Worm (Caenorhabditis elegans) whole organism, L4 larva: ENCODE results near the gene fipr-18.
A peak's percentile ranks its signal among the peaks of the same experiment; 100 is the strongest.

Experiments used
- F10B5.3 ChIP-seq: sonication (generic microtip); optimal IDR thresholded peaks from 2 replicates; lab custom pipeline; 2016; ENCODE audit warnings: mild to moderate bottlenecking, missing genetic modification characterization, missing compliant biosample characterization
- F26F4.8 ChIP-seq: fragments of 200-800 bp; sonication (Bioruptor generic); conservative IDR thresholded peaks from 2 replicates; pipeline ENCODE4 v1.3.6; 2022; ENCODE audit warnings: missing genetic modification characterization, missing compliant biosample characterization
- F37D6.2 ChIP-seq: sonication (generic microtip); optimal IDR thresholded peaks from 2 replicates; lab custom pipeline; 2016; ENCODE audit warnings: mild to moderate bottlenecking, missing genetic modification characterization, missing compliant biosample characterization
- F49E8.2 ChIP-seq: sonication (generic microtip); optimal IDR thresholded peaks from 2 replicates; lab custom pipeline; 2016; ENCODE audit warnings: missing compliant biosample characterization, mild to moderate bottlenecking, missing genetic modification characterization, borderline replicate concordance
- R02D3.7 ChIP-seq: fragments of 150-350 bp; sonication (generic microtip); optimal IDR thresholded peaks from 3 replicates; lab custom pipeline; 2014; ENCODE audit warnings: missing biosample characterization, missing genetic modification characterization
- T20F7.1 ChIP-seq: fragments of 200-800 bp; sonication (Bioruptor generic); optimal IDR thresholded peaks from 2 replicates; lab custom pipeline; 2018; ENCODE audit warnings: mild to moderate bottlenecking, missing genetic modification characterization, missing compliant biosample characterization
- T26A8.4 ChIP-seq: fragments of 200-800 bp; sonication (Bioruptor generic); IDR thresholded peaks from 2 replicates; pipeline ENCODE4 v1.3.6; 2022; ENCODE audit warnings: missing genetic modification characterization, missing compliant biosample characterization
- Y105C5A.15 ChIP-seq: fragments of 200-800 bp; sonication (Bioruptor generic); IDR thresholded peaks from 2 replicates; pipeline ENCODE4 v1.3.6; 2022; ENCODE audit warnings: missing genetic modification characterization, missing compliant biosample characterization
- Y5F2A.4 ChIP-seq: fragments of 200-800 bp; sonication (Bioruptor generic); optimal IDR thresholded peaks from 2 replicates; lab custom pipeline; 2018; ENCODE audit warnings: mild to moderate bottlenecking, missing genetic modification characterization, missing compliant biosample characterization
- ZK546.5 ChIP-seq, 2 experiments: sonication (generic microtip); optimal IDR thresholded peaks; 2 replicates each; lab custom pipeline; 2017; ENCODE audit warnings: missing biosample characterization in 2 of 2, missing genetic modification characterization in 2 of 2
- aha-1 ChIP-seq: fragments of 150-350 bp; peaks from one replicate; lab custom pipeline; 2014; ENCODE audit warnings: missing biosample characterization, missing genetic modification characterization
- aly-2 ChIP-seq: sonication (generic microtip); optimal IDR thresholded peaks from 2 replicates; lab custom pipeline; 2018; ENCODE audit warnings: missing biosample characterization, missing genetic modification characterization
- ceh-62 ChIP-seq: sonication (generic microtip); optimal IDR thresholded peaks from 2 replicates; lab custom pipeline; 2017; ENCODE audit warnings: missing biosample characterization, missing genetic modification characterization
- ceh-82 ChIP-seq: sonication (generic microtip); optimal IDR thresholded peaks from 2 replicates; lab custom pipeline; 2017; ENCODE audit warnings: missing biosample characterization, missing genetic modification characterization
- daf-16 ChIP-seq, 3 experiments: sonication (generic microtip); optimal IDR thresholded peaks; 2 replicates each; lab custom pipeline; 2016 to 2017; ENCODE audit warnings: missing genetic modification characterization in 3 of 3, missing genetic modification reagents in 3 of 3, mild to moderate bottlenecking in 2 of 3, missing compliant biosample characterization in 2 of 3, missing biosample characterization in 1 of 3, moderate library complexity in 1 of 3
- daf-19 ChIP-seq: fragments of 200-800 bp; sonication (Bioruptor generic); conservative IDR thresholded peaks from 2 replicates; pipeline ENCODE4 v1.3.6; 2022; ENCODE audit warnings: missing genetic modification characterization, missing compliant biosample characterization
- daf-8 ChIP-seq: fragments of 200-800 bp; sonication (Bioruptor generic); IDR thresholded peaks from 2 replicates; pipeline ENCODE4 v1.3.6; 2022; ENCODE audit warnings: missing genetic modification characterization, missing compliant biosample characterization
- egl-27 ChIP-seq: sonication (generic microtip); optimal IDR thresholded peaks from 3 replicates; lab custom pipeline; 2017; ENCODE audit warnings: missing biosample characterization, missing genetic modification reagents, missing genetic modification characterization
- egl-43 ChIP-seq: fragments of 200-800 bp; sonication (Bioruptor generic); IDR thresholded peaks from 2 replicates; pipeline ENCODE4 v1.3.6; 2022; ENCODE audit warnings: missing genetic modification reagents, missing genetic modification characterization, missing compliant biosample characterization
- fos-1 ChIP-seq: fragments of 150-350 bp; optimal IDR thresholded peaks from 2 replicates; lab custom pipeline; 2014; ENCODE audit warnings: missing biosample characterization, missing genetic modification characterization
- gei-8 ChIP-seq: fragments of 200-800 bp; sonication (Bioruptor generic); optimal IDR thresholded peaks from 2 replicates; lab custom pipeline; 2018; ENCODE audit warnings: mild to moderate bottlenecking, missing genetic modification characterization, missing compliant biosample characterization
- hif-1 ChIP-seq, 2 experiments: sonication (generic microtip); optimal IDR thresholded peaks; 2 replicates each; lab custom pipeline; 2016 to 2017; ENCODE audit warnings: missing compliant biosample characterization in 2 of 2, missing genetic modification characterization in 2 of 2, missing genetic modification reagents in 2 of 2, missing genotype in 2 of 2, mild to moderate bottlenecking in 1 of 2
- hlh-11 ChIP-seq: fragments of 200-800 bp; sonication (Bioruptor generic); optimal IDR thresholded peaks from 2 replicates; lab custom pipeline; 2018; ENCODE audit warnings: mild to moderate bottlenecking, missing genetic modification characterization, missing compliant biosample characterization
- hmg-1.1 ChIP-seq: fragments of 200-800 bp; sonication (Bioruptor generic); IDR thresholded peaks from 2 replicates; pipeline ENCODE4 v1.3.6; 2022; ENCODE audit warnings: missing genetic modification reagents, missing genetic modification characterization, missing compliant biosample characterization
- jun-1 ChIP-seq: fragments of 150-350 bp; optimal IDR thresholded peaks from 2 replicates; lab custom pipeline; 2014; ENCODE audit warnings: missing biosample characterization, missing genetic modification reagents, missing genetic modification characterization
- lim-7 ChIP-seq: fragments of 200-800 bp; sonication (Bioruptor generic); IDR thresholded peaks from 2 replicates; pipeline ENCODE4 v1.3.6; 2022; ENCODE audit warnings: missing genetic modification characterization, missing compliant biosample characterization
- lin-13 ChIP-seq: fragments of 150-350 bp; optimal IDR thresholded peaks from 2 replicates; lab custom pipeline; 2014; ENCODE audit warnings: missing biosample characterization, missing genetic modification reagents, missing genetic modification characterization
- lin-15B ChIP-seq: fragments of 150-350 bp; sonication (generic microtip); optimal IDR thresholded peaks from 3 replicates; lab custom pipeline; 2014; ENCODE audit warnings: missing biosample characterization, missing genetic modification characterization
- lin-29 ChIP-seq: fragments of 200-800 bp; sonication (Bioruptor generic); IDR thresholded peaks from 2 replicates; pipeline ENCODE4 v1.3.6; 2022; ENCODE audit warnings: missing genetic modification reagents, missing genetic modification characterization, missing compliant biosample characterization
- lin-39 ChIP-seq: fragments of 150-350 bp; optimal IDR thresholded peaks from 2 replicates; lab custom pipeline; 2014; ENCODE audit warnings: missing biosample characterization, missing genetic modification reagents, missing genetic modification characterization
- lir-3 ChIP-seq: sonication (generic microtip); optimal IDR thresholded peaks from 2 replicates; lab custom pipeline; 2016; ENCODE audit warnings: mild to moderate bottlenecking, missing genetic modification characterization, missing compliant biosample characterization
- madf-5 ChIP-seq, 2 experiments: fragments of 200-800 bp; sonication (Bioruptor generic); IDR thresholded peaks; 2 replicates each; pipeline ENCODE4 v1.3.6; 2022; ENCODE audit warnings: missing compliant biosample characterization in 2 of 2, missing genetic modification characterization in 2 of 2
- mdt-29 ChIP-seq: fragments of 200-800 bp; sonication (Bioruptor generic); IDR thresholded peaks from 2 replicates; pipeline ENCODE4 v1.3.6; 2022; ENCODE audit warnings: missing genetic modification reagents, missing genetic modification characterization, missing compliant biosample characterization
- mep-1 ChIP-seq: fragments of 150-350 bp; sonication (generic microtip); optimal IDR thresholded peaks from 3 replicates; lab custom pipeline; 2014; ENCODE audit warnings: missing biosample characterization, missing genetic modification characterization
- nhr-10 ChIP-seq: fragments of 150-350 bp; optimal IDR thresholded peaks from 2 replicates; lab custom pipeline; 2014; ENCODE audit warnings: missing biosample characterization, missing genetic modification characterization
- nhr-111 ChIP-seq: fragments of 200-800 bp; sonication (Bioruptor generic); optimal IDR thresholded peaks from 2 replicates; lab custom pipeline; 2018; ENCODE audit warnings: mild to moderate bottlenecking, missing genetic modification characterization, missing compliant biosample characterization
- nhr-237 ChIP-seq: sonication (generic microtip); optimal IDR thresholded peaks from 2 replicates; lab custom pipeline; 2017; ENCODE audit warnings: missing biosample characterization, missing genetic modification characterization
- nhr-25 ChIP-seq: sonication (generic microtip); optimal IDR thresholded peaks from 2 replicates; lab custom pipeline; 2017; ENCODE audit warnings: missing genetic modification characterization, mild to moderate bottlenecking, missing compliant biosample characterization, antibody characterized with exemption, moderate library complexity, borderline replicate concordance; ENCODE audit not compliant: insufficient read depth
- nhr-76 ChIP-seq: fragments of 150-350 bp; optimal IDR thresholded peaks from 2 replicates; lab custom pipeline; 2014; ENCODE audit warnings: missing biosample characterization, missing genetic modification characterization
- nhr-77 ChIP-seq: fragments of 150-350 bp; optimal IDR thresholded peaks from 2 replicates; lab custom pipeline; 2014; ENCODE audit warnings: missing biosample characterization, missing genetic modification characterization
- pha-4 ChIP-seq, 2 experiments: fragments of 150-350 bp in 1 of 2; fragments of 200-800 bp in 1 of 2; sonication (Bioruptor generic) in 1 of 2; IDR thresholded peaks in 1 of 2; optimal IDR thresholded peaks in 1 of 2; 2 replicates each; pipeline versions ENCODE4 v1.3.6 to Lab custom; 2014 to 2022; ENCODE audit warnings: missing genetic modification characterization in 2 of 2, missing genetic modification reagents in 2 of 2, missing biosample characterization in 1 of 2, missing compliant biosample characterization in 1 of 2
- php-3 ChIP-seq: fragments of 200-800 bp; sonication (Bioruptor generic); IDR thresholded peaks from 2 replicates; pipeline ENCODE4 v1.3.6; 2022; ENCODE audit warnings: missing genetic modification reagents, missing genetic modification characterization, missing compliant biosample characterization
- sdz-12 ChIP-seq: fragments of 200-800 bp; sonication (Bioruptor generic); optimal IDR thresholded peaks from 2 replicates; lab custom pipeline; 2018; ENCODE audit warnings: mild to moderate bottlenecking, missing genetic modification characterization, missing compliant biosample characterization
- set-16 ChIP-seq: fragments of 200-800 bp; sonication (Bioruptor generic); IDR thresholded peaks from 2 replicates; pipeline ENCODE4 v1.3.6; 2022; ENCODE audit warnings: missing genetic modification reagents, missing genetic modification characterization, missing compliant biosample characterization
- snpc-1.2 ChIP-seq: fragments of 200-800 bp; sonication (Bioruptor generic); IDR thresholded peaks from 2 replicates; pipeline ENCODE4 v1.3.6; 2022; ENCODE audit warnings: missing genetic modification reagents, missing genetic modification characterization, missing compliant biosample characterization
- spr-3 ChIP-seq: fragments of 200-800 bp; sonication (Bioruptor generic); optimal IDR thresholded peaks from 2 replicates; lab custom pipeline; 2018; ENCODE audit warnings: mild to moderate bottlenecking, missing genetic modification characterization, missing compliant biosample characterization
- tra-1 ChIP-seq: fragments of 200-800 bp; sonication (Bioruptor generic); IDR thresholded peaks from 2 replicates; pipeline ENCODE4 v1.3.6; 2022; ENCODE audit warnings: missing genetic modification reagents, missing genetic modification characterization, missing compliant biosample characterization
- zag-1 ChIP-seq: fragments of 150-350 bp; optimal IDR thresholded peaks from 2 replicates; lab custom pipeline; 2014; ENCODE audit warnings: missing biosample characterization, missing genetic modification characterization
- zfp-2 ChIP-seq: sonication (generic microtip); optimal IDR thresholded peaks from 2 replicates; lab custom pipeline; 2016; ENCODE audit warnings: mild to moderate bottlenecking, missing genetic modification characterization, missing compliant biosample characterization
- zip-2 ChIP-seq: fragments of 150-350 bp; optimal IDR thresholded peaks from 2 replicates; lab custom pipeline; 2014; ENCODE audit warnings: missing biosample characterization, missing genetic modification characterization
- ztf-7 ChIP-seq: fragments of 150-350 bp; optimal IDR thresholded peaks from 2 replicates; lab custom pipeline; 2014; ENCODE audit warnings: missing biosample characterization, missing genetic modification characterization

The fipr-18 gene

DNA sequence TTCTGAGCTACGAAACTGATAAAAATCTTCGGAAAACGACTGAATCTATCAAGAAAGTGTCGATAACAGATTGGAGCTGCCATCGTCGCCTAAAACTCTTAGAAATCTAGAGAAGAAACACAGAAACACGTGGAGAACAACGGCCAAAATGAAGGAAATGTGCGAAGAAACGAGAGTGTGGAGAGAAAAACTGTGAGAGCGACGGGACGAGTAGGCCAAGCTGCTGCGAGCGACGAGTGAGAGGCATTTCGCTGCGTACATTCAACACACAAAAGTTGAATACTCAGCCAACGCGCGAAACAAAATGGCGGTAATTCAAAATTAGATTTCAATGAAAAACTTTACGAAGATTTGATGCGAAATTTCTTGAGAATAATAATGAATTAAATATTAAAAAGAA is 39.2 kb downstream of the fipr-18 start (continued):
- TF ChIP-seq daf-19 (GFP tag; lab: Robert Waterston, UW) (no peak), egl-43 (GFP tag; lab: Robert Waterston, UW) (no peak; the same call in 1 of the 2 replicates), daf-16 (GFP tag; optimal IDR thresholded peaks at IDR 0.05; lab: Kevin White, UChicago) (peak; percentile 40 to 61), daf-16 (tag; optimal IDR thresholded peaks at IDR 0.05; lab: Kevin White, UChicago) (peak; percentile 63), hlh-11 (tag; lab: Kevin White, UChicago) (peak; percentile 96), hif-1 (tag; optimal IDR thresholded peaks at IDR 0.05; lab: Kevin White, UChicago) (peak in 1 of 2 experiments; percentile 66), T20F7.1 (peak; percentile 87), lin-29 (no peak), nhr-76 (tag; lab: Kevin White, UChicago) (no peak), nhr-25 (peak; percentile 29), aha-1 (peak; percentile 67), fos-1 (tag; lab: Kevin White, UChicago) (no peak), ceh-62 (tag; lab: Kevin White, UChicago) (no peak), pha-4 (GFP tag; IDR thresholded peaks at IDR 0.05; lab: Robert Waterston, UW) (peak; percentile 59), pha-4 (tag; optimal IDR thresholded peaks at IDR 0.05; lab: Kevin White, UChicago) (no peak), snpc-1.2 (no peak), tra-1 (GFP tag; lab: Robert Waterston, UW) (0 out of 2 replicates have a peak, but pooled peaks have one; percentile 18), F49E8.2 (tag; lab: Kevin White, UChicago) (no peak), zip-2 (tag; lab: Kevin White, UChicago) (no peak), ceh-82 (no peak), mep-1 (tag; lab: Kevin White, UChicago) (peak; percentile 96), lin-15B (tag; lab: Kevin White, UChicago) (peak; percentile 78), sdz-12 (GFP tag; lab: Kevin White, UChicago) (no peak), F10B5.3 (tag; lab: Kevin White, UChicago) (no peak), Y5F2A.4 (GFP tag; lab: Kevin White, UChicago) (no peak), gei-8 (no peak), ztf-7 (tag; lab: Kevin White, UChicago) (no peak), nhr-10 (tag; lab: Kevin White, UChicago) (peak; percentile 0), lin-39 (no peak), nhr-77 (tag; lab: Kevin White, UChicago) (peak; percentile 91), spr-3 (GFP tag; lab: Kevin White, UChicago) (no peak), aly-2 (no peak), zfp-2 (tag; lab: Kevin White, UChicago) (no peak), F37D6.2 (tag; lab: Kevin White, UChicago) (peak; percentile 78), lim-7 (GFP tag; lab: Robert Waterston, UW) (no peak), jun-1 (tag; lab: Kevin White, UChicago) (peak; percentile 45), zag-1 (tag; lab: Kevin White, UChicago) (peak; percentile 12), php-3 (GFP tag; lab: Robert Waterston, UW) (peak; percentile 64; the same call in 1 of the 2 replicates), Y105C5A.15 (GFP tag; lab: Robert Waterston, UW) (0 out of 2 replicates have a peak, but pooled peaks have one; percentile 20), madf-5 (GFP tag; IDR thresholded peaks at IDR 0.05; lab: Robert Waterston, UW) (no peak), lin-13 (peak; percentile 98), nhr-237 (tag; lab: Kevin White, UChicago) (no peak), hmg-1.1 (GFP tag; lab: Robert Waterston, UW) (peak; percentile 86), F26F4.8 (GFP tag; lab: Robert Waterston, UW) (no peak), egl-27 (tag; lab: Kevin White, UChicago) (no peak), mdt-29 (GFP tag; lab: Robert Waterston, UW) (no peak), ZK546.5 (tag; optimal IDR thresholded peaks at IDR 0.05; lab: Kevin White, UChicago) (no peak), R02D3.7 (tag; lab: Kevin White, UChicago) (no peak), T26A8.4 (GFP tag; lab: Robert Waterston, UW) (peak; percentile 70), lir-3 (tag; lab: Kevin White, UChicago) (no peak), nhr-111 (GFP tag; lab: Kevin White, UChicago) (no peak), set-16 (GFP tag; lab: Robert Waterston, UW) (peak; percentile 50; the same call in 1 of the 2 replicates), daf-8 (no peak)
